Worm (Caenorhabditis elegans): Measurements from ENCODE around the gene alh-8.

Gene alh-8

DNA sequence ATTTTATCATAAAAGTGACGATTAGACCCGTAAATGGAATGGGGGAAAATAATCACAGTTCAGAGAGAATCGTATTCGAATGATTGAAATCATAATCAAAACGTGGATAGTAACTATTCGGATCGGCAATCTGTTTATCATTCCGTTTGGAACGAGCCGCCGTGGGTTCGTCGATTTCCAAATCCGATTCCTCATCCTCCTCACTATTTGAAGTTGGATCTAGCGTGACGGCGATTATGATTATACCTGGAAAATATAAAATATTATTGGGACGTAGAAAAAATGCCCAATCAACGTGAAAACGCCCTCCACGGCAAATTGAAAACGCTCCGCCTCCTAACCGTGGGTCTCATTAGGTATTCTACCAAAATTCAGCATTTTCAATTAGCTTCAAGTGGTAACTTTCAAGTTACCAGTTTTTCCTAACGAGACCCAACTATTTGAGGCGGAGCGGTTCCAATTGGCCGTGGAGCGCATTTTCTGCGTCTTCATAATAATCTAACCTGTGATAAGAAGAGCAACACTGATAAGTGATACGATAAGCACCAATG lies 2.4 kb downstream of the alh-8 start (continued):
- TF ChIP-seq mxl-2 (GFP tag; conservative IDR thresholded peaks at IDR 0.05) (0 out of 2 replicates have a peak, but pooled peaks have one; percentile 32), R02D3.7 (tag; optimal IDR thresholded peaks at IDR 0.05) (no peak), ceh-28 (tag; optimal IDR thresholded peaks at IDR 0.05) (no peak), lir-3 (tag; optimal IDR thresholded peaks at IDR 0.05) (no peak), ztf-11 (tag; optimal IDR thresholded peaks at IDR 0.05) (no peak), zfp-2 (tag; optimal IDR thresholded peaks at IDR 0.05) (no peak), Y5F2A.4 (GFP tag; optimal IDR thresholded peaks at IDR 0.05) (no peak), madf-5 (GFP tag; IDR thresholded peaks at IDR 0.05) (no peak), zfp-3 (GFP tag; conservative IDR thresholded peaks at IDR 0.05) (peak; percentile 78; the same call in 1 of the 2 replicates), nhr-6 (tag; optimal IDR thresholded peaks at IDR 0.05) (no peak), mdt-29 (GFP tag; IDR thresholded peaks at IDR 0.05) (no peak), dve-1 (tag; optimal IDR thresholded peaks at IDR 0.05; ENCODE audit: insufficient read depth) (peak; percentile 16), F10B5.3 (tag; optimal IDR thresholded peaks at IDR 0.05) (no peak), lin-1 (GFP tag; IDR thresholded peaks at IDR 0.05) (no peak), dpl-1 (GFP tag; optimal IDR thresholded peaks at IDR 0.05) (no peak), daf-8 (GFP tag; IDR thresholded peaks at IDR 0.05) (no peak), aha-1 (tag) (peak; percentile 81), lin-38 (GFP tag; IDR thresholded peaks at IDR 0.05) (peak; percentile 65), tra-1 (GFP tag; IDR thresholded peaks at IDR 0.05) (0 out of 2 replicates have a peak, but pooled peaks have one; percentile 13), lin-13 (GFP tag; optimal IDR thresholded peaks at IDR 0.05) (no peak), rbr-2 (tag; optimal IDR thresholded peaks at IDR 0.05) (peak; percentile 21), mxl-3 (GFP tag; optimal IDR thresholded peaks at IDR 0.05) (no peak), nhr-77 (tag; optimal IDR thresholded peaks at IDR 0.05) (no peak), egl-43 (GFP tag; IDR thresholded peaks at IDR 0.05) (no peak), ces-1 (GFP tag; optimal IDR thresholded peaks at IDR 0.05) (no peak)

DNA sequence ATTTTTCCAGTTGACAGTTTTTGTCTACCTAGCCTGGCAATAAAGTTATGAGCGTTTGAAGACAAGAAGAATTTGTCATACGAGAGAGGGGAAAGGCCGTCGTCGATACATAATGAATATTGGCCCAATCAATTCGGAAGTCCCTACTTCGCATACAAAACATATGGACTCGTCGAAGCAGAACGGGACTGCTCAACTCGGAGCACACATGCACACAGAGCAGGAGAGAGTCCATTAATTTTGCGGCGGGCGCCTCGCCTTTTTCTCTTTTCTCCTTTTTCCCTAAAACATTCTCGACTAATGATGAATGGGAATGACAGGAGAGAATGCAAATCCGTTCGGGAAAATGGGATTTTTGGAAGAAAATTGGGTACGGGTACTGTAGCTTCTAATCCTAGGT lies 3.7 kb downstream of the alh-8 start, which contains the start of gene F13D12.8:
TSS of gene F13D12.8 (minus strand) at position 82 of the 400 bp plus-strand sequence.
- TF ChIP-seq gei-8 (GFP tag; optimal IDR thresholded peaks at IDR 0.05) = no peak
- TF ChIP-seq hmg-1.1 (GFP tag; IDR thresholded peaks at IDR 0.05) = 0 out of 2 replicates have a peak, but pooled peaks have one; percentile 19

DNA sequence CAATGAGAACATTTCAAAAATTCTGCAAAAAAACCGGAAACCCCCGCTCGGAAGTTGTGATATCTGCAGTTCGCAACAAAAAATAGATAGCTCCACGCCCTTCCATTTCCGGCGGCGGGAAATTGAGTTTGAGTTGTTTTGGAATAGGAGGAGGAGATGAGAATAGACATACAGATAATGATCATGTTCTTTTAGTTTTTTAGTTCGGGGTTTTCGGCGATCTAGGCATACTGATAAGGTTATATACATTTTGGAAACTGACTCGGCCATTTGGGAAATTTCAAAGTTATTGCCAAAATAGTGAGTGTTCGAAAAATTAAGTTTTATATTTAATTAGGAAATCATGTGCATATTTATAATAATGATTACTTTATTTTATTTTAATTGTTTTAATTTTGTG lies 5.0 kb downstream of the alh-8 start:
- TF ChIP-seq F44E2.7 (GFP tag; IDR thresholded peaks at IDR 0.05) (no peak), mes-2 (tag; optimal IDR thresholded peaks at IDR 0.05; ENCODE audit: poor library complexity, severe bottlenecking) (no peak), nhr-25 (tag; optimal IDR thresholded peaks at IDR 0.05; ENCODE audit: borderline replicate concordance, insufficient read depth) (no peak), nhr-28 (tag; optimal IDR thresholded peaks at IDR 0.05) (no peak), daf-19 (GFP tag; conservative IDR thresholded peaks at IDR 0.05) (no peak), R02D3.7 (tag; optimal IDR thresholded peaks at IDR 0.05) (no peak), gei-8 (GFP tag; optimal IDR thresholded peaks at IDR 0.05) (no peak), egl-43 (GFP tag; IDR thresholded peaks at IDR 0.05) (no peak), attf-4 (tag; optimal IDR thresholded peaks at IDR 0.05) (no peak), tag-97 (GFP tag; IDR thresholded peaks at IDR 0.05) (no peak), snpc-4 (tag; optimal IDR thresholded peaks at IDR 0.05) (no peak), madf-9 (GFP tag; conservative IDR thresholded peaks at IDR 0.05) (no peak), mxl-3 (GFP tag; optimal IDR thresholded peaks at IDR 0.05) (no peak), D1046.2 (GFP tag; IDR thresholded peaks at IDR 0.05) (no peak)

Data from whole organism, L4 larva.